Worm (Caenorhabditis elegans) whole organism, young adult: ENCODE measurements around the gene gei-8.

ENCODE experiments used
- C17E4.6 ChIP-seq: fragments of 200-800 bp; sonication (Bioruptor generic); IDR thresholded peaks from 2 replicates; pipeline ENCODE4 v1.3.6; 2022; ENCODE audit warnings: missing genetic modification reagents, missing genetic modification characterization, missing compliant biosample characterization
- Y67H2A.10 ChIP-seq: fragments of 200-800 bp; sonication (Bioruptor generic); conservative IDR thresholded peaks from 2 replicates; pipeline ENCODE4 v1.3.6; 2022; ENCODE audit warnings: missing genetic modification reagents, missing genetic modification characterization, missing compliant biosample characterization
- aptf-2 ChIP-seq: fragments of 200-800 bp; sonication (Bioruptor generic); conservative IDR thresholded peaks from 2 replicates; pipeline ENCODE4 v1.3.6; 2022; ENCODE audit warnings: missing genetic modification reagents, missing genetic modification characterization, missing compliant biosample characterization
- ccch-3 ChIP-seq: fragments of 200-800 bp; sonication (Bioruptor generic); optimal IDR thresholded peaks from 2 replicates; lab custom pipeline; 2018; ENCODE audit warnings: mild to moderate bottlenecking, missing genetic modification characterization, missing compliant biosample characterization
- lin-26 ChIP-seq: fragments of 200-800 bp; sonication (Bioruptor generic); IDR thresholded peaks from 2 replicates; pipeline ENCODE4 v1.3.6; 2022; ENCODE audit warnings: missing genetic modification reagents, missing genetic modification characterization, missing compliant biosample characterization
- pha-4 ChIP-seq: fragments of 150-350 bp; sonication (generic microtip); optimal IDR thresholded peaks from 2 replicates; lab custom pipeline; 2014; ENCODE audit warnings: missing biosample characterization, missing genetic modification reagents, missing genetic modification characterization
- snpc-3.4 ChIP-seq: sonication (generic microtip); optimal IDR thresholded peaks from 2 replicates; lab custom pipeline; 2017; ENCODE audit warnings: missing genetic modification characterization, mild to moderate bottlenecking, missing compliant biosample characterization, antibody characterized with exemption, moderate library complexity, missing genotype, missing genetic modification reagents
- unc-62 ChIP-seq: fragments of 150-350 bp; optimal IDR thresholded peaks from 2 replicates; lab custom pipeline; 2014; ENCODE audit warnings: missing biosample characterization, missing genetic modification reagents, missing genetic modification characterization
- ztf-18 ChIP-seq: sonication (generic microtip); optimal IDR thresholded peaks from 2 replicates; lab custom pipeline; 2016; ENCODE audit warnings: missing genotype, mild to moderate bottlenecking, missing genetic modification characterization, missing compliant biosample characterization
- ztf-22 ChIP-seq: fragments of 200-800 bp; sonication (Bioruptor generic); optimal IDR thresholded peaks from 2 replicates; lab custom pipeline; 2018; ENCODE audit warnings: mild to moderate bottlenecking, missing genetic modification characterization, moderate library complexity, missing compliant biosample characterization

DNA sequence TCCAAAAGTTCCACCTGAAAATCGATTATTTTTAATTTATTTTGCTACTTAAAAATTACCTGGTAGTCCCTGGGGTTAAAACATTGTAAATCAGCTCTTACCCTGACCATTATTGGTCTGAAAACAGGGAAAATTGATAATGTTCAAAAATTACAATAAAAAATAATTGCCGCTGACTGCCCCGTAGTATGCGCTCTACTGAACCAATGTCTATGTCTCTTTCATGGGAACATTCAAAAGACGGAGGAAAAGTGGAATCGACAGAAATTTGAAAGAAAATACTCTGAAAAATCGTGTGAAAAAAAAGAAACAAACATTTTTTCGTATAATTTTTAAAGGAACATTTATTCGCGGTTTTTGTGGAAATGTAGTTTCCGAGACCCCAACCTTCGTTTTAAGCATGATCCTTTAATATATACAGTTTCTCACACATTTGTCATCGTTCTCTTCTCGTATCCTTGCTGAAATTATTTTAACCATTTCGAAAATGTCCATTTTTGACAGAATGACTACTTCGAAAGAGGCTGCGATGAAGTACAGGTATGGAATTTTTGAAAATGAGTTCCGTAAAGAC is 40.8 kb downstream of the gei-8 start, which contains the start of the genes dcr-1 and apc-2:
- TF ChIP-seq C17E4.6 (GFP tag; lab: Robert Waterston, UW) (no peak), unc-62 (GFP tag; lab: Kevin White, UChicago) (no peak), ztf-22 (no peak), lin-26 (GFP tag; lab: Robert Waterston, UW) (no peak), Y67H2A.10 (GFP tag; lab: Robert Waterston, UW) (no peak), ccch-3 (GFP tag; lab: Kevin White, UChicago) (no peak), aptf-2 (GFP tag; lab: Robert Waterston, UW) (no peak), snpc-3.4 (no peak), ztf-18 (tag; lab: Kevin White, UChicago) (no peak), pha-4 (tag; lab: Kevin White, UChicago) (no peak)
